Fruit fly (Drosophila melanogaster) whole organism, embryonic: ENCODE measurements around the gene CG3337.

Experiments
- Bgb ChIP-seq: fragments of 200-800 bp; sonication (Bioruptor generic); IDR thresholded peaks from 2 replicates; pipeline ENCODE4 v1.3.6; 2022; ENCODE audit warnings: missing biosample characterization, missing genetic modification characterization; ENCODE audit not compliant: partially characterized antibody
- CG10366 ChIP-seq: fragments of 200-800 bp; sonication (Bioruptor generic); IDR thresholded peaks from 2 replicates; pipeline ENCODE4 v1.3.6; 2022; ENCODE audit warnings: missing biosample characterization, missing genetic modification characterization
- CG12071 ChIP-seq: fragments of 200-800 bp; sonication (Bioruptor generic); optimal IDR thresholded peaks from 3 replicates; lab custom pipeline; 2018; ENCODE audit warnings: missing biosample characterization, mild to moderate bottlenecking, missing genetic modification characterization
- CG13287 ChIP-seq: fragments of 200-800 bp; sonication (Bioruptor generic); IDR thresholded peaks from 2 replicates; pipeline ENCODE4 v1.3.6; 2022; ENCODE audit warnings: missing biosample characterization, missing genetic modification characterization; ENCODE audit not compliant: partially characterized antibody
- CG16813 ChIP-seq: fragments of 200-800 bp; sonication (Bioruptor generic); IDR thresholded peaks from 3 replicates; pipeline ENCODE4 v1.3.6; 2022; ENCODE audit warnings: missing biosample characterization, missing genetic modification characterization; ENCODE audit not compliant: partially characterized antibody
- CG17186 ChIP-seq: fragments of 200-800 bp; sonication (Bioruptor generic); optimal IDR thresholded peaks from 3 replicates; lab custom pipeline; 2017; ENCODE audit warnings: missing biosample characterization, missing genetic modification reagents, missing genetic modification characterization
- CG18764 ChIP-seq: fragments of 200-800 bp; sonication (Bioruptor generic); optimal IDR thresholded peaks from 3 replicates; lab custom pipeline; 2016; ENCODE audit warnings: missing biosample characterization, missing genetic modification characterization
- CG2202 ChIP-seq: fragments of 200-800 bp; sonication (Bioruptor generic); optimal IDR thresholded peaks from 2 replicates; lab custom pipeline; 2018; ENCODE audit warnings: missing biosample characterization, mild to moderate bottlenecking, missing genetic modification characterization
- CG2712 ChIP-seq: fragments of 200-800 bp; optimal IDR thresholded peaks from 3 replicates; lab custom pipeline; 2019; ENCODE audit warnings: missing biosample characterization, mild to moderate bottlenecking, missing genetic modification characterization, moderate library complexity
- CG30431 ChIP-seq: fragments of 200-800 bp; sonication (Bioruptor generic); optimal IDR thresholded peaks from 2 replicates; lab custom pipeline; 2017; ENCODE audit warnings: missing biosample characterization, missing genetic modification characterization
- CG3065 ChIP-seq: fragments of 200-800 bp; sonication (Bioruptor generic); optimal IDR thresholded peaks from 2 replicates; lab custom pipeline; 2016; ENCODE audit warnings: missing biosample characterization, missing genetic modification characterization
- CG31224 ChIP-seq: fragments of 200-800 bp; sonication (Bioruptor generic); IDR thresholded peaks from 2 replicates; pipeline ENCODE4 v1.3.6; 2022; ENCODE audit warnings: missing biosample characterization, missing genetic modification characterization
- CG31388 ChIP-seq: fragments of 200-800 bp; sonication (Bioruptor generic); optimal IDR thresholded peaks from 2 replicates; lab custom pipeline; 2016; ENCODE audit warnings: missing biosample characterization, missing genetic modification characterization
- CG3407 ChIP-seq: fragments of 200-800 bp; sonication (Bioruptor generic); optimal IDR thresholded peaks from 2 replicates; lab custom pipeline; 2018; ENCODE audit warnings: missing biosample characterization, mild to moderate bottlenecking, missing genetic modification characterization
- CG34422 ChIP-seq: fragments of 200-800 bp; sonication (Bioruptor generic); IDR thresholded peaks from 3 replicates; pipeline ENCODE4 v1.3.6; 2022; ENCODE audit warnings: missing biosample characterization, missing genetic modification characterization
- CG5180 ChIP-seq: fragments of 200-800 bp; sonication (Bioruptor generic); optimal IDR thresholded peaks from 3 replicates; lab custom pipeline; 2017; ENCODE audit warnings: missing biosample characterization, missing genetic modification characterization, mild to moderate bottlenecking, moderate library complexity, missing genetic modification reagents
- CG7987 ChIP-seq: fragments of 200-800 bp; sonication (Bioruptor generic); optimal IDR thresholded peaks from 2 replicates; lab custom pipeline; 2018; ENCODE audit warnings: missing biosample characterization, mild to moderate bottlenecking, missing genetic modification characterization, moderate library complexity
- CG8281 ChIP-seq: fragments of 200-800 bp; sonication (Bioruptor generic); optimal IDR thresholded peaks from 2 replicates; lab custom pipeline; 2018; ENCODE audit warnings: missing biosample characterization, mild to moderate bottlenecking, missing genetic modification characterization, moderate library complexity
- CrebB ChIP-seq: fragments of 200-800 bp; sonication (Bioruptor generic); optimal IDR thresholded peaks from 3 replicates; lab custom pipeline; 2018; ENCODE audit warnings: missing biosample characterization, mild to moderate bottlenecking, missing genetic modification characterization
- D19A ChIP-seq: fragments of 200-800 bp; optimal IDR thresholded peaks from 3 replicates; lab custom pipeline; 2019; ENCODE audit warnings: missing biosample characterization, mild to moderate bottlenecking, missing genetic modification characterization, moderate library complexity
- Doc3 ChIP-seq: fragments of 200-800 bp; sonication (Bioruptor generic); IDR thresholded peaks from 3 replicates; pipeline ENCODE4 v1.3.6; 2022; ENCODE audit warnings: missing biosample characterization, missing genetic modification characterization; ENCODE audit not compliant: partially characterized antibody
- Dp ChIP-seq: fragments of 200-800 bp; sonication (Bioruptor generic); optimal IDR thresholded peaks from 2 replicates; lab custom pipeline; 2018; ENCODE audit warnings: missing biosample characterization, mild to moderate bottlenecking, missing genetic modification characterization, moderate library complexity
- Gsc ChIP-seq: fragments of 200-800 bp; sonication (Bioruptor generic); IDR thresholded peaks from 2 replicates; pipeline ENCODE4 v1.3.6; 2022; ENCODE audit warnings: missing biosample characterization, missing genetic modification characterization
- Hr3 ChIP-seq: fragments of 200-800 bp; sonication (Bioruptor generic); optimal IDR thresholded peaks from 3 replicates; lab custom pipeline; 2016; ENCODE audit warnings: missing biosample characterization, missing genetic modification characterization
- Lhr ChIP-seq: fragments of 200-800 bp; sonication (Bioruptor generic); optimal IDR thresholded peaks from 3 replicates; lab custom pipeline; 2017; ENCODE audit warnings: mild to moderate bottlenecking, missing biosample characterization, missing genetic modification reagents, missing genetic modification characterization
- Max ChIP-seq: fragments of 200-800 bp; sonication (Bioruptor generic); optimal IDR thresholded peaks from 2 replicates; lab custom pipeline; 2016; ENCODE audit warnings: missing biosample characterization, mild to moderate bottlenecking, missing genetic modification characterization
- NC2α ChIP-seq: fragments of 200-800 bp; sonication (Bioruptor generic); optimal IDR thresholded peaks from 2 replicates; lab custom pipeline; 2016; ENCODE audit warnings: missing biosample characterization, missing genetic modification characterization
- Neu2 ChIP-seq: fragments of 200-800 bp; sonication (Bioruptor generic); optimal IDR thresholded peaks from 3 replicates; lab custom pipeline; 2016; ENCODE audit warnings: missing biosample characterization, missing genetic modification characterization, borderline replicate concordance
- Poxn ChIP-seq: fragments of 200-800 bp; sonication (Bioruptor generic); IDR thresholded peaks from 2 replicates; pipeline ENCODE4 v1.3.6; 2022; ENCODE audit warnings: missing biosample characterization, missing genetic modification characterization
- Ssrp ChIP-seq: fragments of 200-800 bp; sonication (Bioruptor generic); optimal IDR thresholded peaks from 2 replicates; lab custom pipeline; 2018; ENCODE audit warnings: missing biosample characterization, mild to moderate bottlenecking, missing genetic modification characterization, moderate library complexity
- bsh ChIP-seq, 2 experiments: fragments of 200-800 bp; sonication (Bioruptor generic); optimal IDR thresholded peaks; 2 replicates each; lab custom pipeline; 2017 to 2018; ENCODE audit warnings: mild to moderate bottlenecking in 2 of 2, missing biosample characterization in 2 of 2, missing genetic modification characterization in 2 of 2, moderate library complexity in 1 of 2
- btn ChIP-seq: fragments of 200-800 bp; sonication (Bioruptor generic); optimal IDR thresholded peaks from 2 replicates; lab custom pipeline; 2016; ENCODE audit warnings: missing biosample characterization, missing genetic modification characterization
- chif ChIP-seq, 2 experiments: fragments of 200-800 bp; sonication (Bioruptor generic); optimal IDR thresholded peaks; 3 replicates each; lab custom pipeline; 2016; ENCODE audit warnings: missing biosample characterization in 2 of 2, missing genetic modification characterization in 2 of 2
- dm ChIP-seq: fragments of 200-800 bp; sonication (Bioruptor generic); optimal IDR thresholded peaks from 3 replicates; lab custom pipeline; 2016; ENCODE audit warnings: missing biosample characterization, missing genetic modification characterization
- dmrt11E ChIP-seq: fragments of 200-800 bp; sonication (Bioruptor generic); optimal IDR thresholded peaks from 3 replicates; lab custom pipeline; 2018; ENCODE audit warnings: missing biosample characterization, mild to moderate bottlenecking, missing genetic modification characterization, moderate library complexity
- ems ChIP-seq: fragments of 200-800 bp; sonication (Bioruptor generic); optimal IDR thresholded peaks from 3 replicates; lab custom pipeline; 2016; ENCODE audit warnings: missing biosample characterization, missing genetic modification characterization
- gcm2 ChIP-seq: fragments of 200-800 bp; sonication (Bioruptor generic); optimal IDR thresholded peaks from 2 replicates; lab custom pipeline; 2016; ENCODE audit warnings: missing biosample characterization, missing genetic modification characterization
- grn ChIP-seq: fragments of 200-800 bp; sonication (Bioruptor generic); optimal IDR thresholded peaks from 3 replicates; lab custom pipeline; 2017; ENCODE audit warnings: missing biosample characterization, missing genetic modification characterization
- gro ChIP-seq: fragments of 200-800 bp; sonication (Bioruptor generic); optimal IDR thresholded peaks from 2 replicates; lab custom pipeline; 2016; ENCODE audit warnings: missing biosample characterization, missing genetic modification characterization
- lbe ChIP-seq: fragments of 200-800 bp; sonication (Bioruptor generic); optimal IDR thresholded peaks from 2 replicates; lab custom pipeline; 2016; ENCODE audit warnings: missing biosample characterization, mild to moderate bottlenecking, missing genetic modification characterization
- pnt ChIP-seq: fragments of 200-800 bp; sonication (Bioruptor generic); optimal IDR thresholded peaks from 3 replicates; lab custom pipeline; 2016; ENCODE audit warnings: missing biosample characterization, missing genetic modification characterization
- pros ChIP-seq: fragments of 200-800 bp; sonication (Bioruptor generic); optimal IDR thresholded peaks from 3 replicates; lab custom pipeline; 2019; ENCODE audit warnings: missing biosample characterization, mild to moderate bottlenecking, missing genetic modification characterization, moderate library complexity
- scrt ChIP-seq: fragments of 200-800 bp; sonication (Bioruptor generic); optimal IDR thresholded peaks from 2 replicates; lab custom pipeline; 2018; ENCODE audit warnings: missing biosample characterization, mild to moderate bottlenecking, missing genetic modification characterization, moderate library complexity
- sens ChIP-seq: fragments of 200-800 bp; sonication (Bioruptor generic); peaks from one replicate; lab custom pipeline; 2016; ENCODE audit warnings: missing biosample characterization, missing genetic modification characterization
- sna ChIP-seq: fragments of 200-800 bp; sonication (Bioruptor generic); IDR thresholded peaks from 2 replicates; pipeline ENCODE4 v1.3.6; 2022; ENCODE audit warnings: missing biosample characterization, missing genetic modification characterization; ENCODE audit not compliant: partially characterized antibody
- sob ChIP-seq: fragments of 200-800 bp; sonication (Bioruptor generic); IDR thresholded peaks from 2 replicates; pipeline ENCODE4 v1.3.6; 2022; ENCODE audit warnings: missing biosample characterization, missing genetic modification characterization
- trem ChIP-seq: fragments of 200-800 bp; optimal IDR thresholded peaks from 3 replicates; lab custom pipeline; 2019; ENCODE audit warnings: missing biosample characterization, mild to moderate bottlenecking, missing genetic modification characterization, moderate library complexity
- twi ChIP-seq: fragments of 200-800 bp; optimal IDR thresholded peaks from 2 replicates; lab custom pipeline; 2019; ENCODE audit warnings: missing biosample characterization, mild to moderate bottlenecking, missing genetic modification characterization, moderate library complexity
- unc-4 ChIP-seq: fragments of 200-800 bp; sonication (Bioruptor generic); IDR thresholded peaks from 2 replicates; pipeline ENCODE4 v1.3.6; 2022; ENCODE audit warnings: missing biosample characterization, missing genetic modification characterization; ENCODE audit not compliant: partially characterized antibody
- unpg ChIP-seq: fragments of 200-800 bp; sonication (Bioruptor generic); optimal IDR thresholded peaks from 3 replicates; lab custom pipeline; 2018; ENCODE audit warnings: missing biosample characterization, mild to moderate bottlenecking, missing genetic modification characterization, moderate library complexity

CG3337 gene

DNA sequence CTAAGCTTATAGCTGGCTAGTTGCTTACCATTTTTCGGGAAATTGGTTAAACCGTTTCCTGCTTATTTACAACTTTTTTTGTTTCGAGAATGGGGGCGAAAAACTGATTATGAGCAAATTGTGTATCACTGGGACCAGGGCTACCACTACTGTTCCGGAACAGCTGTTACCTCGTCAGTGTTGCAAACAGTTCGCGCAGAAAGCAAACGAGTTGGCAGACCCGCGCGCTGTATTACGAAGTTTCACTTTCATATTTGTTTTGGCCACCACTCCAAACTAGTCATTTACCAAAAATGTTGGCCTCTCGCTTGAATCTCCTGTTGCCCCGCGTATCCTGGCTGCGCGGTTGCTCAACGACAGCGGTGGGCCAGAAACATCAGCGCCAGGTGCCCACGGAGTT is 46.5 kb upstream of the CG3337 start, which contains the start of the genes AP-2sigma and Idi (continued):
- TF ChIP-seq Max (GFP tag; lab: Kevin White, UChicago) (no peak), CG16813 (peak; percentile 32; the same call in 1 of the 3 replicates), bsh (GFP tag; optimal IDR thresholded peaks at IDR 0.05; lab: Kevin White, UChicago) (peak in 1 of 2 experiments; percentile 25), trem (tag; lab: Kevin White, UChicago) (peak; percentile 99), CG34422 (peak; percentile 70; the same call in 2 of the 3 replicates), gcm2 (no peak), CG3065 (GFP tag; lab: Kevin White, UChicago) (peak; percentile 9), Lhr (GFP tag; lab: Kevin White, UChicago) (no peak), Doc3 (no peak), ems (GFP tag; lab: Kevin White, UChicago) (no peak), CG31388 (GFP tag; lab: Kevin White, UChicago) (no peak), CG7987 (GFP tag; lab: Kevin White, UChicago) (no peak), chif (GFP tag; optimal IDR thresholded peaks at IDR 0.05; lab: Kevin White, UChicago) (no peak), scrt (GFP tag; lab: Kevin White, UChicago) (no peak), sna (no peak), Poxn (GFP tag; lab: Robert Waterston, UW) (no peak), sob (peak; percentile 56), pnt (GFP tag; lab: Kevin White, UChicago) (no peak), dmrt11E (tag; lab: Kevin White, UChicago) (peak; percentile 27), CG13287 (GFP tag; lab: Robert Waterston, UW) (peak; percentile 51; the same call in 1 of the 2 replicates), btn (GFP tag; lab: Kevin White, UChicago) (peak; percentile 7), pros (GFP tag; lab: Kevin White, UChicago) (no peak), CG17186 (peak; percentile 76), Hr3 (no peak), CG12071 (GFP tag; lab: Kevin White, UChicago) (no peak), twi (tag; lab: Kevin White, UChicago) (peak; percentile 3), CG2712 (tag; lab: Kevin White, UChicago) (peak; percentile 25), CG30431 (GFP tag; lab: Kevin White, UChicago) (no peak), Dp (GFP tag; lab: Kevin White, UChicago) (peak; percentile 66), unc-4 (GFP tag; lab: Robert Waterston, UW) (no peak), Neu2 (no peak), CG18764 (GFP tag; lab: Kevin White, UChicago) (no peak), Bgb (GFP tag; lab: Robert Waterston, UW) (peak; percentile 37), sens (GFP tag; lab: Kevin White, UChicago) (peak; percentile 36), CG10366 (GFP tag; lab: Robert Waterston, UW) (peak; percentile 32; the same call in 1 of the 2 replicates), dm (no peak), grn (GFP tag; lab: Kevin White, UChicago) (no peak), CG8281 (no peak), CG31224 (GFP tag; lab: Robert Waterston, UW) (no peak), D19A (tag; lab: Kevin White, UChicago) (no peak), CrebB (tag; lab: Kevin White, UChicago) (no peak), NC2α (GFP tag; lab: Kevin White, UChicago) (peak; percentile 11), CG3407 (GFP tag; lab: Kevin White, UChicago) (no peak), CG2202 (tag; lab: Kevin White, UChicago) (peak; percentile 17), unpg (peak; percentile 23), Gsc (GFP tag; lab: Robert Waterston, UW) (no peak), Ssrp (no peak), CG5180 (no peak), lbe (GFP tag; lab: Kevin White, UChicago) (no peak), gro (GFP tag; lab: Kevin White, UChicago) (no peak)
